Fruit fly (Drosophila melanogaster) whole organism, embryonic: Measurements from ENCODE around the gene CG9582.

Source experiments
- Ada2b ChIP-seq: fragments of 200-800 bp; sonication (Bioruptor generic); IDR thresholded peaks from 2 replicates; pipeline ENCODE4 v1.3.6; 2022; ENCODE audit warnings: missing biosample characterization, missing genetic modification characterization
- BEAF-32 ChIP-seq: fragments of 200-800 bp; sonication (Bioruptor generic); optimal IDR thresholded peaks from 3 replicates; lab custom pipeline; 2017; ENCODE audit warnings: missing biosample characterization, missing genetic modification characterization, mild to moderate bottlenecking, moderate library complexity, missing genetic modification reagents
- Bteb2 ChIP-seq: fragments of 200-800 bp; sonication (Bioruptor generic); optimal IDR thresholded peaks from 2 replicates; lab custom pipeline; 2016; ENCODE audit warnings: missing biosample characterization, missing genetic modification characterization
- CG10274 ChIP-seq: fragments of 200-800 bp; sonication (Bioruptor generic); optimal IDR thresholded peaks from 3 replicates; lab custom pipeline; 2017; ENCODE audit warnings: missing biosample characterization, mild to moderate bottlenecking, missing genetic modification characterization
- CG11247 ChIP-seq: fragments of 200-800 bp; sonication (Bioruptor generic); IDR thresholded peaks from 2 replicates; pipeline ENCODE4 v1.3.6; 2022; ENCODE audit warnings: missing biosample characterization, missing genetic modification characterization
- CG12299 ChIP-seq: fragments of 200-800 bp; sonication (Bioruptor generic); optimal IDR thresholded peaks from 2 replicates; lab custom pipeline; 2018; ENCODE audit warnings: missing biosample characterization, mild to moderate bottlenecking, missing genetic modification characterization
- CG13123 ChIP-seq: fragments of 200-800 bp; sonication (Bioruptor generic); optimal IDR thresholded peaks from 2 replicates; lab custom pipeline; 2016; ENCODE audit warnings: missing biosample characterization, missing genetic modification characterization
- CG13624 ChIP-seq: fragments of 200-800 bp; sonication (Bioruptor generic); optimal IDR thresholded peaks from 2 replicates; lab custom pipeline; 2016; ENCODE audit warnings: missing biosample characterization, missing genetic modification characterization
- CG14014 ChIP-seq: fragments of 200-800 bp; sonication (Bioruptor generic); IDR thresholded peaks from 2 replicates; pipeline ENCODE4 v1.3.6; 2022; ENCODE audit warnings: missing biosample characterization, missing genetic modification characterization
- CG14441 ChIP-seq: fragments of 200-800 bp; sonication (Bioruptor generic); IDR thresholded peaks from 2 replicates; pipeline ENCODE4 v1.3.6; 2022; ENCODE audit warnings: missing biosample characterization, missing genetic modification characterization
- CG1529 ChIP-seq: fragments of 200-800 bp; sonication (Bioruptor generic); optimal IDR thresholded peaks from 3 replicates; lab custom pipeline; 2018; ENCODE audit warnings: missing biosample characterization, missing genetic modification characterization
- CG18262 ChIP-seq: fragments of 200-800 bp; optimal IDR thresholded peaks from 3 replicates; lab custom pipeline; 2019; ENCODE audit warnings: missing biosample characterization, mild to moderate bottlenecking, missing genetic modification characterization, moderate library complexity
- CG2120 ChIP-seq: fragments of 200-800 bp; sonication (Bioruptor generic); optimal IDR thresholded peaks from 3 replicates; lab custom pipeline; 2016; ENCODE audit warnings: missing biosample characterization, missing genetic modification characterization
- CG2875 ChIP-seq: fragments of 200-800 bp; sonication (Bioruptor generic); optimal IDR thresholded peaks from 2 replicates; lab custom pipeline; 2017; ENCODE audit warnings: missing biosample characterization, mild to moderate bottlenecking, missing genetic modification characterization, missing genetic modification reagents
- CG30403 ChIP-seq: fragments of 200-800 bp; sonication (Bioruptor generic); optimal IDR thresholded peaks from 3 replicates; lab custom pipeline; 2016; ENCODE audit warnings: missing biosample characterization, missing genetic modification characterization
- CG32772 ChIP-seq: fragments of 200-800 bp; sonication (Bioruptor generic); IDR thresholded peaks from 2 replicates; pipeline ENCODE4 v1.3.6; 2022; ENCODE audit warnings: missing biosample characterization, missing genetic modification characterization
- CG34376 ChIP-seq: fragments of 200-800 bp; sonication (Bioruptor generic); optimal IDR thresholded peaks from 2 replicates; lab custom pipeline; 2018; ENCODE audit warnings: missing biosample characterization, mild to moderate bottlenecking, missing genetic modification characterization
- CG3838 ChIP-seq: fragments of 200-800 bp; sonication (Bioruptor generic); optimal IDR thresholded peaks from 3 replicates; lab custom pipeline; 2016; ENCODE audit warnings: missing biosample characterization, missing genetic modification characterization
- CG3995 ChIP-seq: fragments of 200-800 bp; sonication (Bioruptor generic); optimal IDR thresholded peaks from 3 replicates; lab custom pipeline; 2016; ENCODE audit warnings: missing biosample characterization, missing genetic modification characterization
- CG4282 ChIP-seq: fragments of 200-800 bp; sonication (Bioruptor generic); optimal IDR thresholded peaks from 2 replicates; lab custom pipeline; 2016; ENCODE audit warnings: missing biosample characterization, missing genetic modification characterization
- CG4328 ChIP-seq: fragments of 200-800 bp; sonication (Bioruptor generic); optimal IDR thresholded peaks from 3 replicates; lab custom pipeline; 2017; ENCODE audit warnings: missing biosample characterization, missing genetic modification reagents, missing genetic modification characterization
- CG4820 ChIP-seq: fragments of 200-800 bp; sonication (Bioruptor generic); optimal IDR thresholded peaks from 3 replicates; lab custom pipeline; 2016; ENCODE audit warnings: missing biosample characterization, missing genetic modification characterization
- CG5245 ChIP-seq: fragments of 200-800 bp; sonication (Bioruptor generic); optimal IDR thresholded peaks from 3 replicates; lab custom pipeline; 2016; ENCODE audit warnings: missing biosample characterization, missing genetic modification characterization
- CG6683 ChIP-seq: fragments of 200-800 bp; sonication (Bioruptor generic); optimal IDR thresholded peaks from 2 replicates; lab custom pipeline; 2017; ENCODE audit warnings: missing biosample characterization, mild to moderate bottlenecking, missing genetic modification characterization, missing genetic modification reagents
- CG8089 ChIP-seq: fragments of 200-800 bp; sonication (Bioruptor generic); optimal IDR thresholded peaks from 3 replicates; lab custom pipeline; 2016; ENCODE audit warnings: missing biosample characterization, missing genetic modification characterization
- CG9876 ChIP-seq: fragments of 200-800 bp; sonication (Bioruptor generic); optimal IDR thresholded peaks from 2 replicates; lab custom pipeline; 2016; ENCODE audit warnings: missing biosample characterization, missing genetic modification characterization
- Chrac-16 ChIP-seq: fragments of 200-800 bp; sonication (Bioruptor generic); optimal IDR thresholded peaks from 3 replicates; lab custom pipeline; 2016; ENCODE audit warnings: missing biosample characterization, missing genetic modification characterization
- CkIIα-i1 ChIP-seq: fragments of 200-800 bp; sonication (Bioruptor generic); IDR thresholded peaks from 2 replicates; pipeline ENCODE4 v1.3.6; 2022; ENCODE audit warnings: missing biosample characterization, missing genetic modification characterization
- Doc2 ChIP-seq: fragments of 200-800 bp; sonication (Bioruptor generic); IDR thresholded peaks from 2 replicates; pipeline ENCODE4 v1.3.6; 2022; ENCODE audit warnings: missing biosample characterization, missing genetic modification characterization
- Gsc ChIP-seq: fragments of 200-800 bp; sonication (Bioruptor generic); IDR thresholded peaks from 2 replicates; pipeline ENCODE4 v1.3.6; 2022; ENCODE audit warnings: missing biosample characterization, missing genetic modification characterization
- Meics ChIP-seq: fragments of 200-800 bp; sonication (Bioruptor generic); optimal IDR thresholded peaks from 2 replicates; lab custom pipeline; 2017; ENCODE audit warnings: missing biosample characterization, mild to moderate bottlenecking, missing genetic modification characterization
- NC2α ChIP-seq: fragments of 200-800 bp; sonication (Bioruptor generic); optimal IDR thresholded peaks from 2 replicates; lab custom pipeline; 2016; ENCODE audit warnings: missing biosample characterization, missing genetic modification characterization
- Nf-YC ChIP-seq: fragments of 200-800 bp; optimal IDR thresholded peaks from 3 replicates; lab custom pipeline; 2019; ENCODE audit warnings: missing biosample characterization, mild to moderate bottlenecking, missing genetic modification characterization, moderate library complexity
- Oli ChIP-seq: fragments of 200-800 bp; sonication (Bioruptor generic); optimal IDR thresholded peaks from 2 replicates; lab custom pipeline; 2018; ENCODE audit warnings: missing biosample characterization, mild to moderate bottlenecking, missing genetic modification characterization, moderate library complexity
- Ravus ChIP-seq: fragments of 200-800 bp; sonication (Bioruptor generic); IDR thresholded peaks from 2 replicates; pipeline ENCODE4 v1.3.6; 2022; ENCODE audit warnings: missing biosample characterization, missing genetic modification characterization
- Side ChIP-seq: fragments of 200-800 bp; sonication (Bioruptor generic); optimal IDR thresholded peaks from 2 replicates; lab custom pipeline; 2016; ENCODE audit warnings: missing biosample characterization, missing genetic modification characterization
- Sry-β ChIP-seq: fragments of 200-800 bp; sonication (Bioruptor generic); optimal IDR thresholded peaks from 2 replicates; lab custom pipeline; 2018; ENCODE audit warnings: missing biosample characterization, mild to moderate bottlenecking, missing genetic modification characterization, moderate library complexity
- az2 ChIP-seq: fragments of 200-800 bp; sonication (Bioruptor generic); optimal IDR thresholded peaks from 3 replicates; lab custom pipeline; 2016; ENCODE audit warnings: missing biosample characterization, missing genetic modification characterization
- bigmax ChIP-seq: fragments of 200-800 bp; sonication (Bioruptor generic); optimal IDR thresholded peaks from 2 replicates; lab custom pipeline; 2018; ENCODE audit warnings: missing biosample characterization, mild to moderate bottlenecking, missing genetic modification characterization
- crc ChIP-seq: fragments of 200-800 bp; sonication (Bioruptor generic); optimal IDR thresholded peaks from 2 replicates; lab custom pipeline; 2016; ENCODE audit warnings: missing biosample characterization, missing genetic modification characterization
- dmrt99B ChIP-seq: fragments of 200-800 bp; sonication (Bioruptor generic); optimal IDR thresholded peaks from 2 replicates; lab custom pipeline; 2018; ENCODE audit warnings: missing biosample characterization, mild to moderate bottlenecking, missing genetic modification characterization, moderate library complexity
- eve ChIP-seq, 2 experiments: fragments of >200 bp; optimal IDR thresholded peaks; 2 replicates each; lab custom pipeline; 2017; ENCODE audit warnings: missing biosample characterization in 2 of 2, missing genetic modification characterization in 2 of 2
- ewg ChIP-seq: fragments of 200-800 bp; sonication (Bioruptor generic); optimal IDR thresholded peaks from 3 replicates; lab custom pipeline; 2017; ENCODE audit warnings: mild to moderate bottlenecking, missing biosample characterization, missing genetic modification reagents, missing genetic modification characterization
- fd96Cb ChIP-seq: fragments of 200-800 bp; sonication (Bioruptor generic); optimal IDR thresholded peaks from 2 replicates; lab custom pipeline; 2018; ENCODE audit warnings: missing biosample characterization, mild to moderate bottlenecking, missing genetic modification characterization, moderate library complexity
- nerfin-1 ChIP-seq: fragments of 200-800 bp; sonication (Bioruptor generic); optimal IDR thresholded peaks from 3 replicates; lab custom pipeline; 2019; ENCODE audit warnings: missing biosample characterization, mild to moderate bottlenecking, missing genetic modification characterization, moderate library complexity
- psq ChIP-seq: fragments of 200-800 bp; sonication (Bioruptor generic); optimal IDR thresholded peaks from 2 replicates; lab custom pipeline; 2017; ENCODE audit warnings: missing biosample characterization, missing genetic modification characterization
- pum ChIP-seq: fragments of 200-800 bp; sonication (Bioruptor generic); optimal IDR thresholded peaks from 2 replicates; lab custom pipeline; 2016; ENCODE audit warnings: missing biosample characterization, missing genetic modification characterization
- sisA ChIP-seq: fragments of 200-800 bp; sonication (Bioruptor generic); IDR thresholded peaks from 2 replicates; pipeline ENCODE4 v1.3.6; 2022; ENCODE audit warnings: missing biosample characterization, missing genetic modification characterization
- toy ChIP-seq: fragments of 200-800 bp; sonication (Bioruptor generic); IDR thresholded peaks from 2 replicates; pipeline ENCODE4 v1.3.6; 2022; ENCODE audit warnings: missing biosample characterization, missing genetic modification characterization
- zen2 ChIP-seq: fragments of 200-800 bp; sonication (Bioruptor generic); IDR thresholded peaks from 3 replicates; pipeline ENCODE4 v1.3.6; 2022; ENCODE audit warnings: missing biosample characterization, missing genetic modification characterization; ENCODE audit not compliant: partially characterized antibody

CG9582 gene

DNA sequence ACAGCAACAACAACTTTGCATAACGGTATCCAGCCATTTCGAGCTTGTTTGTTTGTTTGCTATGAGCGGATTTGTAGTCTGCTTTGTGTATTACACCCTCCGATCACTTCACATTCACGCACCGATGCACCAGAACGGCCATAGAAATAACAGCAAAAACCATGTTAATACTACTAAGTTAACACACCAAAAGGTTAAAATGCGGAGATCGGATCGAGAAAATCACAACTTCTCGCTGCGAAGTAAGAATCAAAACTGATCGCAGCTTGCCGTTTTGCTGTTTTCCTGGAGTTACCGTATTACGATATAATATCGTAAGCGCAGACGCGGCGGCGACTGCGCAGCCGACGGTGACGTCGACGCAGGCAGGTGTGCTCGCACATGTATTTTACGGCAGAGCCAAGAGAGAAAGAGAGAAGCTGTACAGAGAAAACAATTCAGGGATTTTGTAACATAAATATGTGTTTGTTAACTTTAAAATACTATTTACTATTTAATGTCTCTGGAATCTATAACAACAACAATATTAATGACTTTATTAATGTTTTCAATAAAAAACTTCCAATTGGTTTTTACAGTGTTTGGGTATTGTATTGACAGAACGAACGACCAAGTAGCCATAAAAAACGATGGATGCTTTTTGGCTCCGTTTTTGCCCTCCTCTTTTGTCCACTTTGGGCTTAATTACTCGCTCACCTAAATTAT, 46.9 kb downstream of the CG9582 start, which contains the start of gene CG13101 (continued):
- peak; percentile 71 for TF ChIP-seq Nf-YC
- peak; percentile 94 for TF ChIP-seq CG18262
- peak; percentile 78 for TF ChIP-seq ewg (GFP tag; lab: Kevin White, UChicago)
- peak in 1 of 2 experiments; percentile 86 for TF ChIP-seq eve (GFP tag; optimal IDR thresholded peaks at IDR 0.05; lab: Kevin White, UChicago)
- peak; percentile 23 for TF ChIP-seq CG4282 (GFP tag; lab: Kevin White, UChicago)
- TF ChIP-seq CG14441 (GFP tag; lab: Robert Waterston, UW) = peak; percentile 93
- TF ChIP-seq Doc2 = no peak
- no peak for TF ChIP-seq Sry-β (GFP tag; lab: Kevin White, UChicago)
- no peak for TF ChIP-seq Gsc (GFP tag; lab: Robert Waterston, UW)
- TF ChIP-seq BEAF-32 (GFP tag; lab: Kevin White, UChicago) = no peak
- TF ChIP-seq CG12299 = peak; percentile 88
- TF ChIP-seq Oli (tag; lab: Kevin White, UChicago) = peak; percentile 92
- TF ChIP-seq CG13624 = peak; percentile 88
- peak; percentile 94 for TF ChIP-seq Ada2b (GFP tag; lab: Robert Waterston, UW)
- TF ChIP-seq Side = peak; percentile 77
- peak; percentile 67 for TF ChIP-seq NC2α (GFP tag; lab: Kevin White, UChicago)
- TF ChIP-seq CG8089 = peak; percentile 63
- TF ChIP-seq CkIIα-i1 (GFP tag; lab: Robert Waterston, UW) = peak; percentile 51; the same call in 1 of the 2 replicates
- TF ChIP-seq az2 = peak; percentile 93
- TF ChIP-seq CG6683 = peak; percentile 87
- peak; percentile 63 for TF ChIP-seq crc
- TF ChIP-seq Chrac-16 (GFP tag; lab: Kevin White, UChicago) = peak; percentile 89
- TF ChIP-seq psq (GFP tag; lab: Kevin White, UChicago) = peak; percentile 63
- TF ChIP-seq CG34376 (GFP tag; lab: Kevin White, UChicago) = peak; percentile 62
- peak; percentile 91 for TF ChIP-seq Bteb2 (GFP tag; lab: Kevin White, UChicago)
- TF ChIP-seq CG9876 (GFP tag; lab: Kevin White, UChicago) = peak; percentile 27
- peak; percentile 78 for TF ChIP-seq nerfin-1
- TF ChIP-seq CG4328 = peak; percentile 24
- TF ChIP-seq CG5245 = peak; percentile 85
- no peak for TF ChIP-seq zen2 (GFP tag; lab: Robert Waterston, UW)
- peak; percentile 87 for TF ChIP-seq CG4820 (GFP tag; lab: Kevin White, UChicago)
- TF ChIP-seq pum (GFP tag; lab: Kevin White, UChicago) = peak; percentile 85
- peak; percentile 84 for TF ChIP-seq Ravus (GFP tag; lab: Robert Waterston, UW)
- peak; percentile 81 for TF ChIP-seq CG1529 (GFP tag; lab: Kevin White, UChicago)
- TF ChIP-seq CG2875 (GFP tag; lab: Kevin White, UChicago) = peak; percentile 89
- peak; percentile 92 for TF ChIP-seq dmrt99B
- TF ChIP-seq sisA = peak; percentile 89
- TF ChIP-seq CG2120 (GFP tag; lab: Kevin White, UChicago) = peak; percentile 93
- TF ChIP-seq CG32772 (GFP tag; lab: Robert Waterston, UW) = peak; percentile 92
- peak; percentile 88 for TF ChIP-seq fd96Cb (tag; lab: Kevin White, UChicago)
- peak; percentile 94 for TF ChIP-seq CG30403 (GFP tag; lab: Kevin White, UChicago)
- TF ChIP-seq CG13123 (GFP tag; lab: Kevin White, UChicago) = peak; percentile 79
- peak; percentile 65 for TF ChIP-seq CG3838 (GFP tag; lab: Kevin White, UChicago)
- TF ChIP-seq toy (GFP tag; lab: Robert Waterston, UW) = peak; percentile 83
- peak; percentile 93 for TF ChIP-seq Meics
- peak; percentile 55 for TF ChIP-seq CG10274 (GFP tag; lab: Kevin White, UChicago)
- peak; percentile 85 for TF ChIP-seq CG11247 (GFP tag; lab: Robert Waterston, UW)
- TF ChIP-seq CG14014 (GFP tag; lab: Robert Waterston, UW) = peak; percentile 94
- TF ChIP-seq CG3995 = peak; percentile 18
- TF ChIP-seq bigmax = no peak
